Fruit fly (Drosophila melanogaster): ENCODE data around the gene CG9632.

The CG9632 gene

DNA sequence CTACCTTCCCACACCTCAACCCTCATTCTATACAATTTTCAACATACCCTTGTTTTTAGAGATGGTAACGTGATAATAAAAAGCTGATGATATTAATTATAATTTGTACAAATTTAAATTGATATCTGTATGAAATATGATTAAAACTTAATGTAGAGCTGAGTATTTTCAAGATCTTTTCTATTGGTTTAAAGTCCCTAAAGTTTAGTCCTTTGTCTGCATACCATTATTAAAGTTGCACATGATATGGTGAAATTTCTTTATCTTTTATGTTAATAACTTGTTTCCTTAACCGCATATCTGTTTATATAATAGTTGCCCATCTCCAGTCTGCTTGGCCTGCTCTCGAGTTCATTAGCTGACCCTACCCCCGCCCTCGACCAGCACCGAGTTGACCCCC, 38.3 kb downstream of the CG9632 start (continued):
- TF ChIP-seq CG8478 (optimal IDR thresholded peaks at IDR 0.05): no peak
- no peak for TF ChIP-seq NC2α (GFP tag; optimal IDR thresholded peaks at IDR 0.05)
- no peak for TF ChIP-seq fd102C (GFP tag; optimal IDR thresholded peaks at IDR 0.05)
- TF ChIP-seq gem (tag; optimal IDR thresholded peaks at IDR 0.05): peak; percentile 21
- no peak for TF ChIP-seq CG14441 (GFP tag; IDR thresholded peaks at IDR 0.05)
- no peak for TF ChIP-seq chinmo (GFP tag; IDR thresholded peaks at IDR 0.05; ENCODE audit: partially characterized antibody)
- TF ChIP-seq br (optimal IDR thresholded peaks at IDR 0.05): no peak
- TF ChIP-seq hth (optimal IDR thresholded peaks at IDR 0.05): no peak
- peak; percentile 74 for TF ChIP-seq CG18599 (GFP tag; optimal IDR thresholded peaks at IDR 0.05)
- no peak for TF ChIP-seq CG8281 (tag; optimal IDR thresholded peaks at IDR 0.05)
- no peak for TF ChIP-seq unpg (GFP tag; optimal IDR thresholded peaks at IDR 0.05)
- no peak for TF ChIP-seq ab (GFP tag; optimal IDR thresholded peaks at IDR 0.05)
- no peak for TF ChIP-seq otp (GFP tag; IDR thresholded peaks at IDR 0.05)
- TF ChIP-seq esg (GFP tag; conservative IDR thresholded peaks at IDR 0.05): no peak
- no peak for TF ChIP-seq ap (GFP tag; IDR thresholded peaks at IDR 0.05)
- no peak for TF ChIP-seq yki (optimal IDR thresholded peaks at IDR 0.05)
- TF ChIP-seq Eip74EF (GFP tag; optimal IDR thresholded peaks at IDR 0.05): no peak
- no peak for TF ChIP-seq wor (GFP tag; IDR thresholded peaks at IDR 0.05)
- TF ChIP-seq CG10654 (GFP tag; optimal IDR thresholded peaks at IDR 0.05): no peak
- TF ChIP-seq sens (GFP tag): peak; percentile 44
- no peak for TF ChIP-seq CG17912 (GFP tag; optimal IDR thresholded peaks at IDR 0.05)
- TF ChIP-seq gsb-n (tag; optimal IDR thresholded peaks at IDR 0.05): no peak
- no peak for TF ChIP-seq Fer2 (tag; optimal IDR thresholded peaks at IDR 0.05)
- TF ChIP-seq Mad (GFP tag; optimal IDR thresholded peaks at IDR 0.05): no peak
- TF ChIP-seq CG12299 (tag; optimal IDR thresholded peaks at IDR 0.05): no peak
- no peak for TF ChIP-seq sob (GFP tag; IDR thresholded peaks at IDR 0.05)
- peak; percentile 32 for TF ChIP-seq CG11504 (tag; optimal IDR thresholded peaks at IDR 0.05)
- no peak for TF ChIP-seq CG4282 (GFP tag; optimal IDR thresholded peaks at IDR 0.05)
- TF ChIP-seq dysf (GFP tag; IDR thresholded peaks at IDR 0.05): no peak
- no peak for TF ChIP-seq sna (GFP tag; IDR thresholded peaks at IDR 0.05; ENCODE audit: partially characterized antibody)
- TF ChIP-seq Fer1 (GFP tag; optimal IDR thresholded peaks at IDR 0.05): peak; percentile 25
- no peak for TF ChIP-seq pfk (GFP tag; optimal IDR thresholded peaks at IDR 0.05)
- no peak for TF ChIP-seq CG14050 (GFP tag; IDR thresholded peaks at IDR 0.05)
- TF ChIP-seq CG2678 (tag; optimal IDR thresholded peaks at IDR 0.05): peak; percentile 57
- no peak for TF ChIP-seq zfh1 (GFP tag; IDR thresholded peaks at IDR 0.05)
- TF ChIP-seq CG11085 (GFP tag; IDR thresholded peaks at IDR 0.05): no peak
- no peak for TF ChIP-seq sc (optimal IDR thresholded peaks at IDR 0.05)
- no peak for TF ChIP-seq sc (GFP tag; optimal IDR thresholded peaks at IDR 0.05)
- TF ChIP-seq nerfin-2 (GFP tag; IDR thresholded peaks at IDR 0.05; ENCODE audit: partially characterized antibody): no peak
- no peak for TF ChIP-seq Atf3 (GFP tag; optimal IDR thresholded peaks at IDR 0.05)
- TF ChIP-seq klu (GFP tag; IDR thresholded peaks at IDR 0.05): no peak
- TF ChIP-seq dpn (GFP tag; optimal IDR thresholded peaks at IDR 0.05): no peak
- TF ChIP-seq HmgD (GFP tag; optimal IDR thresholded peaks at IDR 0.05): no peak
- no peak for TF ChIP-seq Chrac-16 (GFP tag; optimal IDR thresholded peaks at IDR 0.05)
- TF ChIP-seq CG2116 (GFP tag; optimal IDR thresholded peaks at IDR 0.05): no peak
- TF ChIP-seq HLHmδ (GFP tag; optimal IDR thresholded peaks at IDR 0.05): no peak
- no peak for TF ChIP-seq Hr51 (GFP tag; optimal IDR thresholded peaks at IDR 0.05)
- no peak for TF ChIP-seq CG7786 (GFP tag; optimal IDR thresholded peaks at IDR 0.05)
- TF ChIP-seq CG2120 (GFP tag; optimal IDR thresholded peaks at IDR 0.05): peak; percentile 57
- TF ChIP-seq sisA (GFP tag; IDR thresholded peaks at IDR 0.05): no peak
- no peak for TF ChIP-seq Aef1 (GFP tag; IDR thresholded peaks at IDR 0.05)
- no peak for TF ChIP-seq az2 (GFP tag; optimal IDR thresholded peaks at IDR 0.05)
- TF ChIP-seq Xrp1 (GFP tag; IDR thresholded peaks at IDR 0.05): no peak
- peak; percentile 19 for TF ChIP-seq lab (GFP tag; optimal IDR thresholded peaks at IDR 0.05)

Data from whole organism, embryonic.